Fruit fly (Drosophila melanogaster): ENCODE data around the gene NimC3.

Gene NimC3

dm6 chr2L:13977073-13977472 lies 42.9 kb downstream of the NimC3 start, which contains the start of gene Cyp28a5:
Cyp28a5 (plus strand) TSS chr2L:13977302.
- no peak for TF ChIP-seq CG17801 (GFP tag; optimal IDR thresholded peaks at IDR 0.05; ENCODE audit: partially characterized antibody)

- TF ChIP-seq CG17801 (GFP tag; optimal IDR thresholded peaks at IDR 0.05; ENCODE audit: partially characterized antibody): no peak
Observed at dm6 chr2L:13976669-13977068, 43.3 kb downstream of the NimC3 start, which contains the start of gene NimC1. NimC1 (minus strand) TSS chr2L:13976769.

dm6 chr2L:13972847-13973246 lies 47.2 kb downstream of the NimC3 start, which contains the start of gene He:
He (minus strand) TSS chr2L:13972947.
- TF ChIP-seq CG17801 (GFP tag; optimal IDR thresholded peaks at IDR 0.05; ENCODE audit: partially characterized antibody): no peak

dm6 chr2L:13969876-13970275 lies 50.1 kb downstream of the NimC3 start, which contains the start of the genes NimB4 and NimB5:
NimB4 (minus strand) TSS chr2L:13969976.
NimB5 (plus strand) TSS chr2L:13970177.
- no peak for TF ChIP-seq CG17801 (GFP tag; optimal IDR thresholded peaks at IDR 0.05; ENCODE audit: partially characterized antibody)
